Worm (Caenorhabditis elegans) whole organism, L1 larva: ENCODE measurements around the gene hmit-1.1.

Source experiments
- C04F5.9 ChIP-seq: sonication (generic microtip); optimal IDR thresholded peaks from 2 replicates; lab custom pipeline; 2016; ENCODE audit warnings: missing genetic modification characterization, missing compliant biosample characterization
- F16B12.6 ChIP-seq: fragments of 150-350 bp; optimal IDR thresholded peaks from 2 replicates; lab custom pipeline; 2014; ENCODE audit warnings: missing biosample characterization, missing genetic modification characterization
- Y116A8C.19 ChIP-seq: sonication (generic microtip); optimal IDR thresholded peaks from 2 replicates; lab custom pipeline; 2016; ENCODE audit warnings: missing compliant biosample characterization, missing genetic modification characterization, borderline replicate concordance
- aha-1 ChIP-seq: fragments of 150-350 bp; optimal IDR thresholded peaks from 2 replicates; lab custom pipeline; 2014; ENCODE audit warnings: missing biosample characterization, missing genetic modification characterization
- alr-1 ChIP-seq: fragments of 200-800 bp; sonication (Bioruptor generic); optimal IDR thresholded peaks from 2 replicates; lab custom pipeline; 2018; ENCODE audit warnings: borderline replicate concordance, mild to moderate bottlenecking, missing genetic modification characterization, missing compliant biosample characterization
- aly-2 ChIP-seq: fragments of 150-350 bp; optimal IDR thresholded peaks from 2 replicates; lab custom pipeline; 2014; ENCODE audit warnings: missing biosample characterization, missing genetic modification characterization
- ama-1 ChIP-seq: fragments of 150-350 bp; optimal IDR thresholded peaks from 2 replicates; lab custom pipeline; 2014
- ceh-63 ChIP-seq: fragments of 200-800 bp; sonication (Bioruptor generic); optimal IDR thresholded peaks from 2 replicates; lab custom pipeline; 2018; ENCODE audit warnings: mild to moderate bottlenecking, missing genetic modification characterization, missing compliant biosample characterization
- ceh-90 ChIP-seq: sonication (generic microtip); optimal IDR thresholded peaks from 2 replicates; lab custom pipeline; 2016; ENCODE audit warnings: missing genetic modification characterization, missing compliant biosample characterization
- dsc-1 ChIP-seq: sonication (generic microtip); optimal IDR thresholded peaks from 2 replicates; lab custom pipeline; 2016; ENCODE audit warnings: mild to moderate bottlenecking, missing genetic modification characterization, missing compliant biosample characterization
- efl-1 ChIP-seq, 4 experiments: fragments of 150-350 bp; optimal IDR thresholded peaks in 3 of 4; peaks in 1 of 4; 1 replicate in 1 of 4; 2 replicates in 3 of 4; lab custom pipeline; 2014; ENCODE audit warnings: missing biosample characterization in 2 of 4, missing genetic modification characterization in 2 of 4, missing genetic modification reagents in 2 of 4
- egl-13 ChIP-seq: sonication (generic microtip); optimal IDR thresholded peaks from 2 replicates; lab custom pipeline; 2016; ENCODE audit warnings: missing genotype, missing genetic modification reagents, missing genetic modification characterization, missing compliant biosample characterization
- egl-27 ChIP-seq, 2 experiments: fragments of 150-350 bp in 1 of 2; sonication (generic microtip); optimal IDR thresholded peaks; 3 replicates each; lab custom pipeline; 2017 to 2018; ENCODE audit warnings: missing biosample characterization in 2 of 2, missing genetic modification characterization in 2 of 2, missing genetic modification reagents in 2 of 2
- fkh-10 ChIP-seq: sonication (generic microtip); optimal IDR thresholded peaks from 2 replicates; lab custom pipeline; 2017; ENCODE audit warnings: missing biosample characterization, missing genetic modification reagents, missing genetic modification characterization
- fkh-4 ChIP-seq: sonication (generic microtip); optimal IDR thresholded peaks from 2 replicates; lab custom pipeline; 2016; ENCODE audit warnings: missing compliant biosample characterization, missing genetic modification characterization, borderline replicate concordance
- fkh-8 ChIP-seq: sonication (generic microtip); optimal IDR thresholded peaks from 2 replicates; lab custom pipeline; 2016; ENCODE audit warnings: mild to moderate bottlenecking, missing genetic modification characterization, missing compliant biosample characterization
- fos-1 ChIP-seq: fragments of 150-350 bp; optimal IDR thresholded peaks from 2 replicates; lab custom pipeline; 2014; ENCODE audit warnings: missing biosample characterization, missing genetic modification characterization
- grh-1 ChIP-seq: fragments of 200-800 bp; sonication (Bioruptor generic); IDR thresholded peaks from 2 replicates; pipeline ENCODE4 v1.3.6; 2022; ENCODE audit warnings: missing genetic modification reagents, missing genetic modification characterization, missing compliant biosample characterization
- hlh-17 ChIP-seq: fragments of 200-800 bp; sonication (Bioruptor generic); optimal IDR thresholded peaks from 2 replicates; lab custom pipeline; 2018; ENCODE audit warnings: missing genetic modification characterization, mild to moderate bottlenecking, missing compliant biosample characterization, moderate library complexity, borderline replicate concordance
- hpl-2 ChIP-seq: fragments of 150-350 bp; optimal IDR thresholded peaks from 2 replicates; lab custom pipeline; 2014; ENCODE audit warnings: missing biosample characterization, missing genetic modification reagents, missing genetic modification characterization
- irx-1 ChIP-seq: sonication (generic microtip); optimal IDR thresholded peaks from 2 replicates; lab custom pipeline; 2016; ENCODE audit warnings: missing genetic modification characterization, missing compliant biosample characterization
- lin-14 ChIP-seq: fragments of 200-800 bp; sonication (Bioruptor generic); optimal IDR thresholded peaks from 2 replicates; lab custom pipeline; 2018; ENCODE audit warnings: mild to moderate bottlenecking, missing genetic modification characterization, moderate library complexity, missing compliant biosample characterization
- lin-39 ChIP-seq: fragments of 150-350 bp; optimal IDR thresholded peaks from 2 replicates; lab custom pipeline; 2014; ENCODE audit warnings: missing biosample characterization, missing genetic modification reagents, missing genetic modification characterization
- mdl-1 ChIP-seq, 2 experiments: fragments of 150-350 bp; optimal IDR thresholded peaks; 2 replicates each; lab custom pipeline; 2014 to 2017; ENCODE audit warnings: missing biosample characterization in 2 of 2, missing genetic modification characterization in 2 of 2, inconsistent platforms in 1 of 2
- mef-2 ChIP-seq: fragments of 150-350 bp; optimal IDR thresholded peaks from 2 replicates; lab custom pipeline; 2014; ENCODE audit warnings: missing biosample characterization, missing genetic modification characterization
- mep-1 ChIP-seq: fragments of 150-350 bp; optimal IDR thresholded peaks from 2 replicates; lab custom pipeline; 2014; ENCODE audit warnings: missing biosample characterization, missing genetic modification characterization
- nhr-47 ChIP-seq: sonication (generic microtip); optimal IDR thresholded peaks from 2 replicates; lab custom pipeline; 2016; ENCODE audit warnings: mild to moderate bottlenecking, missing genetic modification characterization, moderate library complexity, missing compliant biosample characterization
- nhr-71 ChIP-seq: sonication (generic microtip); optimal IDR thresholded peaks from 2 replicates; lab custom pipeline; 2016; ENCODE audit warnings: mild to moderate bottlenecking, missing genetic modification characterization, moderate library complexity, missing compliant biosample characterization
- nhr-77 ChIP-seq: fragments of 150-350 bp; optimal IDR thresholded peaks from 2 replicates; lab custom pipeline; 2014; ENCODE audit warnings: missing biosample characterization, missing genetic modification characterization
- nhr-84 ChIP-seq: sonication (generic microtip); optimal IDR thresholded peaks from 2 replicates; lab custom pipeline; 2017; ENCODE audit warnings: missing biosample characterization, missing genetic modification characterization
- nhr-85 ChIP-seq: sonication (generic microtip); peaks from one replicate; lab custom pipeline; 2016; ENCODE audit warnings: missing genetic modification characterization, inconsistent platforms, missing compliant biosample characterization
- pqm-1 ChIP-seq: sonication (generic microtip); optimal IDR thresholded peaks from 3 replicates; lab custom pipeline; 2017; ENCODE audit warnings: missing biosample characterization, missing genetic modification characterization
- rnt-1 ChIP-seq: sonication (generic microtip); optimal IDR thresholded peaks from 2 replicates; lab custom pipeline; 2016; ENCODE audit warnings: mild to moderate bottlenecking, missing genetic modification characterization, moderate library complexity, missing compliant biosample characterization
- sox-4 ChIP-seq: sonication (generic microtip); optimal IDR thresholded peaks from 2 replicates; lab custom pipeline; 2016; ENCODE audit warnings: missing genetic modification characterization, missing compliant biosample characterization
- sptf-1 ChIP-seq: fragments of 150-350 bp; optimal IDR thresholded peaks from 2 replicates; lab custom pipeline; 2014; ENCODE audit warnings: missing biosample characterization, missing genetic modification characterization
- sup-37 ChIP-seq: fragments of 200-800 bp; sonication (Bioruptor generic); optimal IDR thresholded peaks from 2 replicates; lab custom pipeline; 2018; ENCODE audit warnings: mild to moderate bottlenecking, missing genetic modification characterization, missing compliant biosample characterization
- tbx-2 ChIP-seq: sonication (generic microtip); optimal IDR thresholded peaks from 2 replicates; lab custom pipeline; 2016; ENCODE audit warnings: missing genetic modification characterization, missing compliant biosample characterization
- vab-15 ChIP-seq: sonication (generic microtip); optimal IDR thresholded peaks from 2 replicates; lab custom pipeline; 2017; ENCODE audit warnings: missing genotype, mild to moderate bottlenecking, missing genetic modification characterization, missing compliant biosample characterization
- xbp-1 ChIP-seq: sonication (generic microtip); optimal IDR thresholded peaks from 2 replicates; lab custom pipeline; 2016; ENCODE audit warnings: missing genetic modification characterization, missing compliant biosample characterization
- zag-1 ChIP-seq: fragments of 150-350 bp; optimal IDR thresholded peaks from 2 replicates; lab custom pipeline; 2014; ENCODE audit warnings: missing biosample characterization, missing genetic modification characterization
- ztf-4 ChIP-seq: fragments of 150-350 bp; optimal IDR thresholded peaks from 2 replicates; lab custom pipeline; 2014; ENCODE audit warnings: missing biosample characterization, missing genetic modification characterization

The hmit-1.1 gene

DNA sequence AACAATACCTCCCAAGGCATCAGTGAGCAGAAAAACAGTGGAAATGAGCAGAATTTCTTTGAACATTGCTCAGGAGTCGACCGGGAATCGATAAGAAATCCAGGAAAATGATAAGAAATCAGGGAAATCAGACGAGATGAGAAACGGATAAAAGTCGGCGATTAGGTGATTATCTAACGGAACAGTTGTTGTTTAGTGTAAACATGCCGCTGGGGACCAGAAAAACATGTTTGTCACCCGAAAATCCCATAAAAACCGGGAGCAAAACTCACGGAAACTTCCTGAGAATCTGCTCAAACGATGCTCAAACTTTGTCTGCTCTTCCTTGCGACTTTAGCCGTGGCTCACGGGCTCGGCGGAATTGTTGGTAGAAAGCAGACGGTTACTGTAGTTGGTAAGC is 39.9 kb downstream of the hmit-1.1 start, which contains the start of the genes ttr-24 and ttr-25 (continued):
- TF ChIP-seq xbp-1 (tag; lab: Kevin White, UChicago) (no peak), Y116A8C.19 (tag; lab: Kevin White, UChicago) (no peak), nhr-84 (tag; lab: Kevin White, UChicago) (no peak), dsc-1 (tag; lab: Kevin White, UChicago) (no peak), grh-1 (GFP tag; lab: Robert Waterston, UW) (no peak), rnt-1 (tag; lab: Kevin White, UChicago) (peak; percentile 51), ama-1 (no peak), mef-2 (no peak), tbx-2 (no peak), lin-14 (GFP tag; lab: Kevin White, UChicago) (peak; percentile 32), alr-1 (tag; lab: Kevin White, UChicago) (no peak), sox-4 (tag; lab: Kevin White, UChicago) (no peak), sptf-1 (tag; lab: Kevin White, UChicago) (no peak), ceh-90 (no peak), mep-1 (tag; lab: Kevin White, UChicago) (no peak), ceh-63 (no peak)
- TF ChIP-seq, all 84 proteins: peak for 5

DNA sequence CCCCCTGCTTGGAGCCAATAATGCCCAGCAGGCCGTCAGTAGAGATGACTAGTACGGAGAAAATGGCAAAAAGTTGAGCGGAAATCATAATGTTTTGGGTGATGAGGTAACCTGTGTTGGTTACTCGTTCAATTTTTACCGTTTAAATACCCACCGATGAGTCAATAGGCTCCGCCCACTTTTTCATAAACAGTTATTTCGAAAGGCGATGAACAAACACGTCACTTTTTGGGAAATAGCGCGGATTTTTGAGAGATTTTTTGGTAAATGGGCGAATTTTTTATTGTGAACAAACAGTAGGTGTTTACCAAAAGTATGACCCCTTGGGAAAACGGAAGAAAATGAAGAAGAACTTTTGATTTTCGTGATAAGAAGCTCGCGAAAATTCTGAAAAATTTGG is 43.6 kb downstream of the hmit-1.1 start, which contains the start of gene ttr-26:
TSS of gene ttr-26 (minus strand) at position 101 of the 400 bp plus-strand sequence.
- TF ChIP-seq pqm-1 (tag; lab: Kevin White, UChicago) (no peak), nhr-47 (tag; lab: Kevin White, UChicago) (no peak), C04F5.9 (tag; lab: Kevin White, UChicago) (no peak), egl-13 (tag; lab: Kevin White, UChicago) (no peak), sup-37 (GFP tag; lab: Kevin White, UChicago) (no peak), lin-14 (GFP tag; lab: Kevin White, UChicago) (peak; percentile 6), xbp-1 (tag; lab: Kevin White, UChicago) (no peak), efl-1 (optimal IDR thresholded peaks at IDR 0.05; lab: Kevin White, UChicago) (no peak), efl-1 (GFP tag; optimal IDR thresholded peaks at IDR 0.05 in 1 of 2; lab: Kevin White, UChicago) (peak in 1 of 2 experiments; percentile 73), dsc-1 (tag; lab: Kevin White, UChicago) (no peak), aha-1 (tag; lab: Kevin White, UChicago) (no peak), nhr-77 (tag; lab: Kevin White, UChicago) (peak; percentile 8), hlh-17 (GFP tag; lab: Kevin White, UChicago) (no peak)

DNA sequence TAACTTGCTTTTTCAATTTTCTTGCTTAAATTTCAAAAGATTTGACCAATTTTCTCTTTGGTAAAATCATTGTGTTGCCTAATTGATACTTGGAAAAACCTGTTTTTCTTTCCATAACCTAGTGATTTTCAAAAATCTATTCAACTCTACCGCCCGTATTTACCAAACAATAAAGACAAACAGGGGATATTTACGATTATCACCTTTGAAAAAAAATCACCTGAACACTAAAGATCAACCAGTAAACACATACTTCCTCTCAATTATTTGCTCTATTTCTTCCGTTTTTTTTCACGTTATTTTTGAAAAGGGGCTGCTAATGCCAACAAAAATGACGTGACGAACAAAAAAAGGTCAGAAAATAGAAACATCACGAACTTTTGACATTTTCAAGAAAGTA is 44.4 kb downstream of the hmit-1.1 start:
- TF ChIP-seq dsc-1 (tag; lab: Kevin White, UChicago) (no peak), irx-1 (tag; lab: Kevin White, UChicago) (no peak), lin-14 (GFP tag; lab: Kevin White, UChicago) (peak; percentile 19), nhr-77 (tag; lab: Kevin White, UChicago) (peak; percentile 3)
- TF ChIP-seq, all 84 proteins: peak for 2

DNA sequence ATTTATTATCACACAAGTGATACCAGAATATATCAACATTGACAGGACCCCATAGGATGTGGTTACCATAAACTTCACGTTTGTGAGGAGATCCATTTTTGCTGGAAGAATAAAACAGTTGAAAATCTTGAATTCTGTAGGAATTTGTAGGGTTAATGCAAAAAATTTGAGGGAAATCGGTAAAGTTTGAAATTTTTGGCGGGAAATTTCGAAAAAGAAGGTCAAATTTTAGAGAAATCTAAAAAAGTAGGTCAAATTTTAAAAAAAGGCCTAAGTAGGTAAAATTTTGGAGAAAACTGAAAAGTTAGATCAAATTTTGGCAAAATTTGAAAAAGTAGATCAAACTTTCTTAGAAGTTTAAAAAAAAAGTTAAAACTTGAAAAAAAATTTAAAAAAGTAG is 48.2 kb downstream of the hmit-1.1 start, which contains the start of gene srg-34:
TSS of gene srg-34 (minus strand) at position 101 of the 400 bp plus-strand sequence.
- no peak for TF ChIP-seq egl-27 (tag; optimal IDR thresholded peaks at IDR 0.05; lab: Kevin White, UChicago)
- TF ChIP-seq vab-15: no peak
- TF ChIP-seq fkh-10: no peak
- no peak for TF ChIP-seq tbx-2
- no peak for TF ChIP-seq ama-1
- no peak for TF ChIP-seq sptf-1 (tag; lab: Kevin White, UChicago)

DNA sequence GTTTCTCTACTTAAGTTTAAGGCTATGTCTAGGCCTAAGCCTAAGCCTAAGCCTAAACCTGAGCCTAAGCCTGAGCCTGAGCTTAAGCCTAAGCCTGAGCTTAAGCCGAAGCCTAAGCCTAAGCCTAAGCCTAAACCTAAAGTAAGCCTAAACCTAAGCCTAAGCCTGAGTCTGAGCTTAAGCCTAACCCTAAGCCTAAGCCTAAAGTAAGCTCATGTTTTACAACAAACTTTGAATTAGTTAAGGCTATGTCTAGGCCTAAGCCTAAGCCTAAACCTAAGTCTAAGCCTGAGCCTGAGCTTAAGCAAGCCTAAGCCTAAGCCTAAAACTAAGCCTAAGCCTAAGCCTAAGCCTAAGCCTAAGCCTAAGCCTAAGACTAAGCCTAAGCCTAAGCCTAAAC is 49.0 kb downstream of the hmit-1.1 start:
- TF ChIP-seq nhr-85 (no peak), fos-1 (tag; lab: Kevin White, UChicago) (no peak)
- TF ChIP-seq, all 84 proteins: peak for 0

DNA sequence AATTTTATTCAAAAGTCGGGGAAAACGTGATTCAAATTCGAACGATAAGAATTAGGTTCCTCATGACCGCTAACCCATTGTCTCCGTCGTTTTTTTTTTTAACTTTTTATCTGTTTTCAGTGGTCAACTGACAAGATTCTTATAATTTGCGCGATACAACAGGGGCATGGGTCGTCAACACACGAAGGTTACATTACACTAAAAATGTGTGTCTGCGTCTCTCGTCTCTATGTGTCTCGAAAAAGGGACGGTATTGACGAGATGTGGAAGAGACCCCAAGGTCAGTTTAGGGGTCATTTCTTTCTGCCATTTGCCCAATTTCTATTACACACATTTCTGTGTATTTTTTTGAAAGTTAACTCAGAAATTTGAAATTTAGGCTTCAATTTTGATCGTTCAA is 52.9 kb downstream of the hmit-1.1 start:
- TF ChIP-seq sox-4 (tag; lab: Kevin White, UChicago): no peak
- TF ChIP-seq mef-2: no peak
- no peak for TF ChIP-seq ztf-4
- no peak for TF ChIP-seq F16B12.6 (tag; lab: Kevin White, UChicago)
- no peak for TF ChIP-seq fkh-10
- no peak for TF ChIP-seq hpl-2 (GFP tag; lab: Kevin White, UChicago)
- peak; percentile 14 for TF ChIP-seq mep-1 (tag; lab: Kevin White, UChicago)
- no peak for TF ChIP-seq zag-1 (tag; lab: Kevin White, UChicago)
- TF ChIP-seq fkh-4 (tag; lab: Kevin White, UChicago): no peak
- peak; percentile 25 for TF ChIP-seq nhr-71
- no peak for TF ChIP-seq aly-2 (tag; lab: Kevin White, UChicago)
- peak in 1 of 2 experiments; percentile 39 for TF ChIP-seq mdl-1 (tag; optimal IDR thresholded peaks at IDR 0.05; lab: Kevin White, UChicago)
- TF ChIP-seq alr-1 (tag; lab: Kevin White, UChicago): no peak
- no peak for TF ChIP-seq fkh-8 (tag; lab: Kevin White, UChicago)
- no peak for TF ChIP-seq lin-39 (tag; lab: Kevin White, UChicago)
- TF ChIP-seq irx-1 (tag; lab: Kevin White, UChicago): no peak
- TF ChIP-seq efl-1 (optimal IDR thresholded peaks at IDR 0.05; lab: Kevin White, UChicago): no peak
- no peak for TF ChIP-seq efl-1 (GFP tag; optimal IDR thresholded peaks at IDR 0.05 in 1 of 2; lab: Kevin White, UChicago)
- TF ChIP-seq sptf-1 (tag; lab: Kevin White, UChicago): no peak
